Worm (Caenorhabditis elegans): ENCODE data around the gene R04B5.7.

R04B5.7 gene

ce11 chrV:10043234-10043796 lies 47.0 kb downstream of the R04B5.7 start, which contains the start of gene T06E8.8 (continued):
- TF ChIP-seq daf-16 (GFP tag; optimal IDR thresholded peaks at IDR 0.05) (peak in 1 of 2 experiments; percentile 12), daf-16 (tag; optimal IDR thresholded peaks at IDR 0.05) (no peak), mep-1 (tag; optimal IDR thresholded peaks at IDR 0.05) (peak; percentile 69), set-16 (GFP tag; IDR thresholded peaks at IDR 0.05) (0 out of 2 replicates have a peak, but pooled peaks have one; percentile 11), egl-43 (GFP tag; IDR thresholded peaks at IDR 0.05) (0 out of 2 replicates have a peak, but pooled peaks have one; percentile 8), gei-8 (GFP tag; optimal IDR thresholded peaks at IDR 0.05) (peak; percentile 3), snpc-4 (tag; optimal IDR thresholded peaks at IDR 0.05) (no peak), arid-1 (GFP tag; conservative IDR thresholded peaks at IDR 0.05) (no peak), hif-1 (tag; optimal IDR thresholded peaks at IDR 0.05) (no peak), unc-62 (GFP tag; optimal IDR thresholded peaks at IDR 0.05 in 1 of 2) (peak in 1 of 2 experiments; percentile 80), unc-62 (tag; optimal IDR thresholded peaks at IDR 0.05) (no peak), aha-1 (tag) (no peak), mes-2 (tag; optimal IDR thresholded peaks at IDR 0.05; ENCODE audit: poor library complexity, severe bottlenecking) (peak; percentile 51)

ce11 chrV:10042254-10042653 lies 48.1 kb downstream of the R04B5.7 start:
- TF ChIP-seq F49E8.2 (tag; optimal IDR thresholded peaks at IDR 0.05; ENCODE audit: borderline replicate concordance) (no peak), nhr-77 (tag; optimal IDR thresholded peaks at IDR 0.05) (no peak), Y5F2A.4 (GFP tag; optimal IDR thresholded peaks at IDR 0.05) (no peak), mdt-29 (GFP tag; IDR thresholded peaks at IDR 0.05) (no peak), hlh-11 (tag; optimal IDR thresholded peaks at IDR 0.05) (peak; percentile 66), mes-2 (tag; optimal IDR thresholded peaks at IDR 0.05; ENCODE audit: poor library complexity, severe bottlenecking) (peak; percentile 79), arid-1 (GFP tag; conservative IDR thresholded peaks at IDR 0.05) (peak; percentile 42; the same call in 1 of the 2 replicates), pha-4 (GFP tag; IDR thresholded peaks at IDR 0.05) (no peak), pha-4 (tag; optimal IDR thresholded peaks at IDR 0.05) (no peak), nhr-41 (GFP tag; IDR thresholded peaks at IDR 0.05) (no peak), skn-1 (tag; optimal IDR thresholded peaks at IDR 0.05) (no peak), madf-5 (GFP tag; IDR thresholded peaks at IDR 0.05) (no peak), dmd-9 (GFP tag; IDR thresholded peaks at IDR 0.05) (no peak), dmd-8 (GFP tag; IDR thresholded peaks at IDR 0.05) (no peak), daf-19 (GFP tag; conservative IDR thresholded peaks at IDR 0.05) (no peak), nhr-102 (tag; optimal IDR thresholded peaks at IDR 0.05) (peak; percentile 6), nhr-48 (tag; optimal IDR thresholded peaks at IDR 0.05) (peak; percentile 15), nhr-111 (GFP tag; optimal IDR thresholded peaks at IDR 0.05) (no peak), lin-38 (GFP tag; IDR thresholded peaks at IDR 0.05) (no peak), lim-7 (GFP tag; IDR thresholded peaks at IDR 0.05) (no peak), hmg-1.1 (GFP tag; IDR thresholded peaks at IDR 0.05) (peak; percentile 78), daf-8 (GFP tag; IDR thresholded peaks at IDR 0.05) (no peak), zip-2 (tag; optimal IDR thresholded peaks at IDR 0.05) (no peak), hif-1 (tag; optimal IDR thresholded peaks at IDR 0.05) (peak in 1 of 2 experiments; percentile 47), lin-1 (GFP tag; IDR thresholded peaks at IDR 0.05) (no peak), T26A8.4 (GFP tag; IDR thresholded peaks at IDR 0.05) (peak; percentile 38; the same call in 1 of the 2 replicates), nhr-42 (GFP tag; IDR thresholded peaks at IDR 0.05) (no peak), nhr-10 (tag; optimal IDR thresholded peaks at IDR 0.05) (no peak), duxl-1 (tag; optimal IDR thresholded peaks at IDR 0.05; ENCODE audit: poor library complexity) (peak; percentile 31), lin-13 (GFP tag; optimal IDR thresholded peaks at IDR 0.05) (no peak), egl-43 (GFP tag; IDR thresholded peaks at IDR 0.05) (no peak), aha-1 (tag) (peak; percentile 97), ctbp-1 (GFP tag; IDR thresholded peaks at IDR 0.05) (peak; percentile 50; the same call in 1 of the 2 replicates), attf-4 (tag; optimal IDR thresholded peaks at IDR 0.05) (no peak), ceh-32 (tag; optimal IDR thresholded peaks at IDR 0.05; ENCODE audit: poor library complexity) (no peak), jun-1 (tag; optimal IDR thresholded peaks at IDR 0.05) (no peak), daf-12 (tag; optimal IDR thresholded peaks at IDR 0.05) (no peak), mep-1 (tag; optimal IDR thresholded peaks at IDR 0.05) (no peak), nhr-25 (tag; optimal IDR thresholded peaks at IDR 0.05; ENCODE audit: borderline replicate concordance, insufficient read depth) (no peak), lin-29 (GFP tag; IDR thresholded peaks at IDR 0.05) (no peak), aly-2 (tag; optimal IDR thresholded peaks at IDR 0.05) (no peak), nhr-76 (tag; optimal IDR thresholded peaks at IDR 0.05) (no peak)

All from whole organism, L4 larva.